Worm (Caenorhabditis elegans): Measurements from ENCODE around the gene srw-63.
"Not testable (repeated sequence)": the region's sequence is repeated elsewhere in the genome, so short reads cannot be mapped to it uniquely, and the experiment has no call there.

Gene srw-63

DNA sequence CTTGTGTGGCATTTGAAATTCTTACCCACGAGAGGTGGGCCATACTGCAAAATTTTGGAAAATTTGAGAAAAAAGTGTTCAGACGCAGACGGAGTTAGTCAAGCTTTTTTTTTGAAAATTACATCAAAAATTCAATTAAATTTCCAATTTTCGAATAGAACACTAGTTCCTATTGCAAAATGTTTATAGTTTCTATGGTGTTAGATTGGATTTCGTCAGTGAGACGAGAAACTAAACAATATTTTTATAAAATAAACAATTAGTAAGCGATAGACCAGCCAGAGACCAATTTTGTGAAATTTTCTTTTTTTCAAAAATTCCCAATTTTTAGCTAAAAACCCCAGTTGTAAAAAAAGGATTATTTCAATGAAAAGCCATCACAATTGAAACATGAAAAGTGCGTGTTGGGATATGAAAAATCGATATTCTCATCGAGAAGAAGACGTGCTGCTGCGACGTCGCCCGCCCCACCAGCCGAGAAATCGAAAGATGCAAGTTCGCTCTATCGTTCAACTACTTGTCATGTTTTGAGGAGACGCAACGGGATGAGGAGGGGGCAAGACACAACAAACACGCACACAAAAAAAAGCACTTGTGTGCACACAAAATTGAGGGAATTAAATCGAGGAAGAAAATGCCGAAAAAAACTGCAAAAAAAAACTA lies 35.8 kb downstream of the srw-63 start, which contains the start of gene dnbp-1:
TSS of gene dnbp-1 (minus strand) at position 51 of the 663 bp plus-strand sequence.
- TF ChIP-seq unc-62 (GFP tag; optimal IDR thresholded peaks at IDR 0.05) (peak; percentile 0), ceh-27 (GFP tag; optimal IDR thresholded peaks at IDR 0.05) (no peak), madf-10 (tag; optimal IDR thresholded peaks at IDR 0.05) (peak; percentile 89), mcd-1 (GFP tag; IDR thresholded peaks at IDR 0.05) (peak; percentile 90), mes-4 (tag; optimal IDR thresholded peaks at IDR 0.05) (no peak), tbp1 (GFP tag; optimal IDR thresholded peaks at IDR 0.05) (no peak), zfh-2 (GFP tag; conservative IDR thresholded peaks at IDR 0.05) (no peak), T07F8.4 (tag; optimal IDR thresholded peaks at IDR 0.05) (no peak), D2030.7 (GFP tag; IDR thresholded peaks at IDR 0.05) (no peak), F57C9.4 (tag; optimal IDR thresholded peaks at IDR 0.05) (no peak), nfya-2 (GFP tag; IDR thresholded peaks at IDR 0.05) (no peak), nhr-179 (tag; optimal IDR thresholded peaks at IDR 0.05) (no peak), attf-5 (GFP tag; optimal IDR thresholded peaks at IDR 0.05) (peak; percentile 83), ceh-100 (GFP tag; IDR thresholded peaks at IDR 0.05) (0 out of 2 replicates have a peak, but pooled peaks have one; percentile 36), bed-2 (GFP tag; IDR thresholded peaks at IDR 0.05) (no peak), Y79H2A.3 (GFP tag; conservative IDR thresholded peaks at IDR 0.05) (no peak), aptf-2 (GFP tag; conservative IDR thresholded peaks at IDR 0.05) (no peak), ztf-18 (tag; optimal IDR thresholded peaks at IDR 0.05) (no peak), ztf-25 (GFP tag; IDR thresholded peaks at IDR 0.05) (no peak), F52B5.7 (tag; optimal IDR thresholded peaks at IDR 0.05) (no peak), hlh-12 (tag; optimal IDR thresholded peaks at IDR 0.05) (no peak), nhr-80 (tag; optimal IDR thresholded peaks at IDR 0.05) (peak; percentile 70), cebp-1 (GFP tag; IDR thresholded peaks at IDR 0.05) (no peak), cebp-1 (tag; optimal IDR thresholded peaks at IDR 0.05) (no peak), K12H6.12 (tag; optimal IDR thresholded peaks at IDR 0.05) (peak; percentile 65), hsf-1 (GFP tag; IDR thresholded peaks at IDR 0.05) (no peak), repo-1 (tag; optimal IDR thresholded peaks at IDR 0.05) (no peak), snpc-4 (GFP tag; optimal IDR thresholded peaks at IDR 0.05) (no peak), snpc-4 (tag; optimal IDR thresholded peaks at IDR 0.05) (peak in 3 of 4 experiments; percentile 10 to 58 (median 47)), Y95B8A.8 (GFP tag; IDR thresholded peaks at IDR 0.05) (no peak)

DNA sequence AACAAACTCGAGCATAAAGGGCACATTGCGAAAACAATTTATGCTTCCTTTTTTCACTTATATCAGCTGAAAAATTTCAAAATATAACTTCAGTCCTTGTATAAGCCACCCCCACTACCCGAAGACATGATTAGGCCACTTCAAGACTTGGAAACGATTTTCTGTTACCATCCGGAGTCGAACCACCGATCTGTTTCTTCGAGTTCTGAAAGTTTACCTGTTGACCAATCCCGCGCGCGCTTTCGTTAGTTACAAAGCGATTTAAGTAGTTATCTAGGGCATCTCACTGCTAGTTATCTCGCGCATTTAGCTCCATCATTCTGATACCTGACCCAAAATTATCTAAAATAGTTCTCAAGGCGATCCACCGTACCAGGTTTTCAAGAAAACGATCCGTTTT lies 50.2 kb downstream of the srw-63 start:
- not testable (repeated sequence) for TF ChIP-seq snpc-4 (GFP tag; optimal IDR thresholded peaks at IDR 0.05); rpc-1 (optimal IDR thresholded peaks at IDR 0.05)
- peak in 1 of 4 experiments; percentile 67 for TF ChIP-seq snpc-4 (tag; optimal IDR thresholded peaks at IDR 0.05)
- peak; percentile 55 for TF ChIP-seq tbp1 (GFP tag; optimal IDR thresholded peaks at IDR 0.05)
- peak; percentile 84 for TF ChIP-seq attf-6 (GFP tag; IDR thresholded peaks at IDR 0.05)
- peak; percentile 33 for TF ChIP-seq rpc-1 (tag; optimal IDR thresholded peaks at IDR 0.05)
- TF ChIP-seq madf-6 (GFP tag; IDR thresholded peaks at IDR 0.05): 0 out of 2 replicates have a peak, but pooled peaks have one; percentile 22

Data from whole organism, young adult.